Fruit fly (Drosophila melanogaster) whole organism, embryonic: Measurements from ENCODE around the gene Nf-YC.

Experiments used
- Abd-B ChIP-seq: fragments of 200-800 bp; sonication (Bioruptor generic); optimal IDR thresholded peaks from 2 replicates; lab custom pipeline; 2018; ENCODE audit warnings: missing biosample characterization, mild to moderate bottlenecking, missing genetic modification characterization, moderate library complexity
- Atf-2 ChIP-seq: fragments of 200-800 bp; sonication (Bioruptor generic); optimal IDR thresholded peaks from 2 replicates; lab custom pipeline; 2016; ENCODE audit warnings: missing biosample characterization, missing genetic modification characterization
- B-H1 ChIP-seq: fragments of 200-800 bp; sonication (Bioruptor generic); IDR thresholded peaks from 3 replicates; pipeline ENCODE4 v1.3.6; 2022; ENCODE audit warnings: missing biosample characterization, missing genetic modification characterization
- Bdp1 ChIP-seq: fragments of 200-800 bp; sonication (Bioruptor generic); optimal IDR thresholded peaks from 3 replicates; lab custom pipeline; 2016; ENCODE audit warnings: missing biosample characterization, missing genetic modification characterization
- Bteb2 ChIP-seq: fragments of 200-800 bp; sonication (Bioruptor generic); optimal IDR thresholded peaks from 2 replicates; lab custom pipeline; 2016; ENCODE audit warnings: missing biosample characterization, missing genetic modification characterization
- CG1024 ChIP-seq: fragments of 200-800 bp; sonication (Bioruptor generic); IDR thresholded peaks from 2 replicates; pipeline ENCODE4 v1.3.6; 2022; ENCODE audit warnings: missing biosample characterization, missing genetic modification characterization
- CG11398 ChIP-seq: fragments of 200-800 bp; sonication (Bioruptor generic); optimal IDR thresholded peaks from 2 replicates; lab custom pipeline; 2016; ENCODE audit warnings: missing biosample characterization, missing genetic modification characterization
- CG11723 ChIP-seq: fragments of 200-800 bp; sonication (Bioruptor generic); optimal IDR thresholded peaks from 2 replicates; lab custom pipeline; 2017; ENCODE audit warnings: missing biosample characterization, mild to moderate bottlenecking, missing genetic modification characterization
- CG12299 ChIP-seq: fragments of 200-800 bp; sonication (Bioruptor generic); optimal IDR thresholded peaks from 2 replicates; lab custom pipeline; 2018; ENCODE audit warnings: missing biosample characterization, mild to moderate bottlenecking, missing genetic modification characterization
- CG15696 ChIP-seq: fragments of 200-800 bp; sonication (Bioruptor generic); optimal IDR thresholded peaks from 2 replicates; lab custom pipeline; 2019; ENCODE audit warnings: missing biosample characterization, mild to moderate bottlenecking, missing genetic modification characterization, moderate library complexity
- CG1647 ChIP-seq: fragments of 200-800 bp; sonication (Bioruptor generic); optimal IDR thresholded peaks from 3 replicates; lab custom pipeline; 2016; ENCODE audit warnings: missing biosample characterization, missing genetic modification characterization
- CG17328 ChIP-seq: fragments of 200-800 bp; sonication (Bioruptor generic); IDR thresholded peaks from 2 replicates; pipeline ENCODE4 v1.3.6; 2022; ENCODE audit warnings: missing biosample characterization, missing genetic modification characterization
- CG18764 ChIP-seq: fragments of 200-800 bp; sonication (Bioruptor generic); optimal IDR thresholded peaks from 3 replicates; lab custom pipeline; 2016; ENCODE audit warnings: missing biosample characterization, missing genetic modification characterization
- CG31388 ChIP-seq: fragments of 200-800 bp; sonication (Bioruptor generic); optimal IDR thresholded peaks from 2 replicates; lab custom pipeline; 2016; ENCODE audit warnings: missing biosample characterization, missing genetic modification characterization
- CG34422 ChIP-seq: fragments of 200-800 bp; sonication (Bioruptor generic); IDR thresholded peaks from 3 replicates; pipeline ENCODE4 v1.3.6; 2022; ENCODE audit warnings: missing biosample characterization, missing genetic modification characterization
- CG3838 ChIP-seq: fragments of 200-800 bp; sonication (Bioruptor generic); optimal IDR thresholded peaks from 3 replicates; lab custom pipeline; 2016; ENCODE audit warnings: missing biosample characterization, missing genetic modification characterization
- CG4820 ChIP-seq: fragments of 200-800 bp; sonication (Bioruptor generic); optimal IDR thresholded peaks from 3 replicates; lab custom pipeline; 2016; ENCODE audit warnings: missing biosample characterization, missing genetic modification characterization
- CG5180 ChIP-seq: fragments of 200-800 bp; sonication (Bioruptor generic); optimal IDR thresholded peaks from 3 replicates; lab custom pipeline; 2017; ENCODE audit warnings: missing biosample characterization, missing genetic modification characterization, mild to moderate bottlenecking, moderate library complexity, missing genetic modification reagents
- CG8089 ChIP-seq: fragments of 200-800 bp; sonication (Bioruptor generic); optimal IDR thresholded peaks from 3 replicates; lab custom pipeline; 2016; ENCODE audit warnings: missing biosample characterization, missing genetic modification characterization
- CG8478 ChIP-seq: fragments of >200 bp; optimal IDR thresholded peaks from 2 replicates; lab custom pipeline; 2018
- Doc2 ChIP-seq: fragments of 200-800 bp; sonication (Bioruptor generic); IDR thresholded peaks from 2 replicates; pipeline ENCODE4 v1.3.6; 2022; ENCODE audit warnings: missing biosample characterization, missing genetic modification characterization
- Elba2 ChIP-seq: fragments of 200-800 bp; sonication (Bioruptor generic); optimal IDR thresholded peaks from 3 replicates; lab custom pipeline; 2016; ENCODE audit warnings: missing biosample characterization, missing genetic modification characterization
- GATAe ChIP-seq: fragments of 200-800 bp; sonication (Bioruptor generic); conservative IDR thresholded peaks from 2 replicates; pipeline ENCODE4 v1.3.6; 2022; ENCODE audit warnings: missing biosample characterization, missing genetic modification characterization
- Myb ChIP-seq: fragments of 200-800 bp; sonication (Bioruptor generic); optimal IDR thresholded peaks from 2 replicates; lab custom pipeline; 2016; ENCODE audit warnings: missing biosample characterization, missing genetic modification characterization
- NFAT ChIP-seq: fragments of 200-800 bp; sonication (Bioruptor generic); IDR thresholded peaks from 2 replicates; pipeline ENCODE4 v1.3.6; 2022; ENCODE audit warnings: missing biosample characterization, missing genetic modification characterization
- Opbp ChIP-seq: fragments of 200-800 bp; sonication (Bioruptor generic); IDR thresholded peaks from 3 replicates; pipeline ENCODE4 v1.3.6; 2022; ENCODE audit warnings: missing biosample characterization, missing genetic modification characterization; ENCODE audit not compliant: partially characterized antibody
- Vsx1 ChIP-seq: fragments of 200-800 bp; sonication (Bioruptor generic); optimal IDR thresholded peaks from 2 replicates; lab custom pipeline; 2017; ENCODE audit warnings: missing biosample characterization, mild to moderate bottlenecking, missing genetic modification characterization, missing genetic modification reagents
- Xrp1 ChIP-seq: fragments of 200-800 bp; sonication (Bioruptor generic); IDR thresholded peaks from 2 replicates; pipeline ENCODE4 v1.3.6; 2022; ENCODE audit warnings: missing biosample characterization, missing genetic modification characterization
- abd-A ChIP-seq: fragments of 200-800 bp; sonication (Bioruptor generic); optimal IDR thresholded peaks from 3 replicates; lab custom pipeline; 2019; ENCODE audit warnings: missing biosample characterization, mild to moderate bottlenecking, missing genetic modification characterization, moderate library complexity
- ato ChIP-seq: fragments of 200-800 bp; sonication (Bioruptor generic); IDR thresholded peaks from 2 replicates; pipeline ENCODE4 v1.3.6; 2022; ENCODE audit warnings: missing biosample characterization, missing genetic modification characterization; ENCODE audit not compliant: partially characterized antibody
- bsh ChIP-seq, 2 experiments: fragments of 200-800 bp; sonication (Bioruptor generic); optimal IDR thresholded peaks; 2 replicates each; lab custom pipeline; 2017 to 2018; ENCODE audit warnings: mild to moderate bottlenecking in 2 of 2, missing biosample characterization in 2 of 2, missing genetic modification characterization in 2 of 2, moderate library complexity in 1 of 2
- cad ChIP-seq: fragments of >200 bp; optimal IDR thresholded peaks from 2 replicates; lab custom pipeline; 2017; ENCODE audit warnings: missing biosample characterization, missing genetic modification characterization
- chif ChIP-seq, 2 experiments: fragments of 200-800 bp; sonication (Bioruptor generic); optimal IDR thresholded peaks; 3 replicates each; lab custom pipeline; 2016; ENCODE audit warnings: missing biosample characterization in 2 of 2, missing genetic modification characterization in 2 of 2
- ci ChIP-seq: fragments of 200-800 bp; sonication (Bioruptor generic); IDR thresholded peaks from 3 replicates; pipeline ENCODE4 v1.3.6; 2022; ENCODE audit warnings: missing biosample characterization, missing genetic modification characterization
- cwo ChIP-seq: fragments of 200-800 bp; sonication (Bioruptor generic); optimal IDR thresholded peaks from 3 replicates; lab custom pipeline; 2017; ENCODE audit warnings: missing biosample characterization, missing genetic modification characterization, mild to moderate bottlenecking, moderate library complexity, missing genetic modification reagents
- emc ChIP-seq: fragments of 200-800 bp; sonication (Bioruptor generic); optimal IDR thresholded peaks from 2 replicates; lab custom pipeline; 2016; ENCODE audit warnings: missing biosample characterization, missing genetic modification characterization
- eyg ChIP-seq: fragments of 200-800 bp; sonication (Bioruptor generic); optimal IDR thresholded peaks from 3 replicates; lab custom pipeline; 2016; ENCODE audit warnings: missing biosample characterization, missing genetic modification characterization
- fd96Cb ChIP-seq: fragments of 200-800 bp; sonication (Bioruptor generic); optimal IDR thresholded peaks from 2 replicates; lab custom pipeline; 2018; ENCODE audit warnings: missing biosample characterization, mild to moderate bottlenecking, missing genetic modification characterization, moderate library complexity
- gcm2 ChIP-seq: fragments of 200-800 bp; sonication (Bioruptor generic); optimal IDR thresholded peaks from 2 replicates; lab custom pipeline; 2016; ENCODE audit warnings: missing biosample characterization, missing genetic modification characterization
- jing ChIP-seq: fragments of 200-800 bp; sonication (Bioruptor generic); optimal IDR thresholded peaks from 2 replicates; lab custom pipeline; 2018; ENCODE audit warnings: missing biosample characterization, mild to moderate bottlenecking, missing genetic modification characterization
- mirr ChIP-seq: fragments of 200-800 bp; sonication (Bioruptor generic); optimal IDR thresholded peaks from 3 replicates; lab custom pipeline; 2018; ENCODE audit warnings: missing biosample characterization, mild to moderate bottlenecking, missing genetic modification characterization
- mld ChIP-seq: fragments of 200-800 bp; sonication (Bioruptor generic); IDR thresholded peaks from 3 replicates; pipeline ENCODE4 v1.3.6; 2022; ENCODE audit warnings: missing biosample characterization, missing genetic modification characterization; ENCODE audit not compliant: partially characterized antibody
- pan ChIP-seq, 4 experiments: fragments of >200 bp in 3 of 4; fragments of 200-800 bp in 1 of 4; sonication (Bioruptor generic) in 1 of 4; optimal IDR thresholded peaks in 3 of 4; IDR thresholded peaks in 1 of 4; 2 replicates each; pipeline versions ENCODE4 v1.3.6 to Lab custom; 2017 to 2022; ENCODE audit warnings: missing biosample characterization in 2 of 4, missing genetic modification characterization in 2 of 4, mixed read lengths in 1 of 4
- pho ChIP-seq: fragments of 200-800 bp; sonication (Bioruptor generic); optimal IDR thresholded peaks from 2 replicates; lab custom pipeline; 2016; ENCODE audit warnings: missing biosample characterization, missing genetic modification characterization
- pum ChIP-seq: fragments of 200-800 bp; sonication (Bioruptor generic); optimal IDR thresholded peaks from 2 replicates; lab custom pipeline; 2016; ENCODE audit warnings: missing biosample characterization, missing genetic modification characterization
- sc ChIP-seq, 3 experiments: fragments of >200 bp in 2 of 3; fragments of 200-800 bp in 1 of 3; sonication (Bioruptor generic) in 1 of 3; optimal IDR thresholded peaks; 2 replicates in 2 of 3; 3 replicates in 1 of 3; lab custom pipeline; 2017; ENCODE audit warnings: mild to moderate bottlenecking in 1 of 3, missing biosample characterization in 1 of 3, missing genetic modification characterization in 1 of 3, missing genetic modification reagents in 1 of 3
- sens ChIP-seq: fragments of 200-800 bp; sonication (Bioruptor generic); peaks from one replicate; lab custom pipeline; 2016; ENCODE audit warnings: missing biosample characterization, missing genetic modification characterization
- so ChIP-seq: fragments of 200-800 bp; sonication (Bioruptor generic); IDR thresholded peaks from 3 replicates; pipeline ENCODE4 v1.3.6; 2022; ENCODE audit warnings: missing biosample characterization, missing genetic modification characterization
- tll ChIP-seq, 2 experiments: fragments of 200-800 bp in 1 of 2; fragments of >200 bp in 1 of 2; sonication (Bioruptor generic) in 1 of 2; optimal IDR thresholded peaks; 2 replicates each; lab custom pipeline; 2017 to 2019; ENCODE audit warnings: missing biosample characterization in 2 of 2, missing genetic modification characterization in 2 of 2, mild to moderate bottlenecking in 1 of 2, moderate library complexity in 1 of 2

Gene Nf-YC

DNA sequence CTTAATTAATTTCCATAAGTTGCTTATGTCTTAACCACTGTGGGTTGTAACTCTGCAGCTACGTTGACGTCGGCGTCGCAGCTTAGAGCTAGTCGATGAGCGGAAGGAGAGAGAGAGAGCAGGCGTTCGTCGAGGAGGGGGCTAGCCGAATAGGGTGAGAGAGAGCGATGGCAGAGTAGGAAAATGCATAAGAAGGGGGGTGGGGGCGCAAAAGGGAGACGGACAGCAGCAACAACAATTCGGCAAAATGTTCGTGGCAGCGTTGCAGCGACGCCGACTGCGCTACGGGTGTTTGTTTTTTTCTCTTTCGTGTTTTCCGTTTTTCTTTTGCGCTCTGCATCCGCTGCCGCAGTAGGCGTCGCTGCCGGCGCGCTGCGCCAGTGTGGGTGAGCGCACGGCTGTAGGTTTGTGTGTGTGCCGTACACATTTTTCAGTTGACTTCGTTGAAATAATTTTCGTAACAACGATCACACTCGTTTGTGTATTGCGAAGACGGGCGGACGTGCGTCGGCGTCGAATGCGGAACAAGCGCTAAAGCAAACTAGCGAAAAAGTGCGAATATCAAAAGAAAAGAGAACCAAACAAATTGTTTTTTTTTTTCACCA lies 47.4 kb upstream of the Nf-YC start (continued):
- TF ChIP-seq ci (GFP tag; lab: Robert Waterston, UW): peak; percentile 67; the same call in 2 of the 3 replicates
- TF ChIP-seq jing: no peak
- peak; percentile 16 for TF ChIP-seq CG12299 (tag; lab: Kevin White, UChicago)
- TF ChIP-seq CG17328 (GFP tag; lab: Robert Waterston, UW): peak; percentile 27; the same call in 1 of the 2 replicates
- no peak for TF ChIP-seq cad
- TF ChIP-seq pum: no peak
- no peak for TF ChIP-seq B-H1
- TF ChIP-seq CG3838 (GFP tag; lab: Kevin White, UChicago): no peak
- no peak for TF ChIP-seq so (GFP tag; lab: Robert Waterston, UW)
- peak; percentile 37 for TF ChIP-seq abd-A
- TF ChIP-seq pan (optimal IDR thresholded peaks at IDR 0.05; lab: Kevin White, UChicago): no peak
- TF ChIP-seq pan (GFP tag; optimal IDR thresholded peaks at IDR 0.05 in 1 of 2, IDR thresholded peaks at IDR 0.05 in 1 of 2): peak in 1 of 2 experiments; percentile 17
- no peak for TF ChIP-seq chif (GFP tag; optimal IDR thresholded peaks at IDR 0.05; lab: Kevin White, UChicago)
- TF ChIP-seq Vsx1 (GFP tag; lab: Kevin White, UChicago): no peak
- no peak for TF ChIP-seq Doc2 (GFP tag; lab: Robert Waterston, UW)
- no peak for TF ChIP-seq Abd-B (GFP tag; lab: Kevin White, UChicago)
- no peak; the same call in 1 of the 2 replicates for TF ChIP-seq Xrp1
- TF ChIP-seq CG5180: no peak
- peak; percentile 66; the same call in 1 of the 3 replicates for TF ChIP-seq CG34422 (GFP tag; lab: Robert Waterston, UW)
- TF ChIP-seq CG4820 (GFP tag; lab: Kevin White, UChicago): no peak
- TF ChIP-seq sc (optimal IDR thresholded peaks at IDR 0.05; lab: Kevin White, UChicago): no peak
- no peak for TF ChIP-seq sc (GFP tag; optimal IDR thresholded peaks at IDR 0.05; lab: Kevin White, UChicago)
- TF ChIP-seq mirr: peak; percentile 21
- peak in 1 of 2 experiments; percentile 5 for TF ChIP-seq tll (GFP tag; optimal IDR thresholded peaks at IDR 0.05; lab: Kevin White, UChicago)
- no peak for TF ChIP-seq CG31388 (GFP tag; lab: Kevin White, UChicago)
- no peak for TF ChIP-seq CG1647 (GFP tag; lab: Kevin White, UChicago)
- no peak for TF ChIP-seq Myb
- TF ChIP-seq gcm2 (GFP tag; lab: Kevin White, UChicago): no peak
- no peak for TF ChIP-seq Bdp1 (GFP tag; lab: Kevin White, UChicago)
- no peak for TF ChIP-seq Bteb2
- no peak for TF ChIP-seq CG8478
- TF ChIP-seq CG1024 (GFP tag; lab: Robert Waterston, UW): no peak
- TF ChIP-seq GATAe (GFP tag; lab: Robert Waterston, UW): no peak
- TF ChIP-seq cwo (GFP tag; lab: Kevin White, UChicago): no peak
- no peak for TF ChIP-seq CG8089 (GFP tag; lab: Kevin White, UChicago)
- no peak for TF ChIP-seq CG11398 (GFP tag; lab: Kevin White, UChicago)
- peak; percentile 38 for TF ChIP-seq CG11723 (GFP tag; lab: Kevin White, UChicago)
- TF ChIP-seq CG15696 (tag; lab: Kevin White, UChicago): no peak
- TF ChIP-seq emc (GFP tag; lab: Kevin White, UChicago): no peak
- TF ChIP-seq Atf-2 (GFP tag; lab: Kevin White, UChicago): no peak
- TF ChIP-seq Opbp (GFP tag; lab: Robert Waterston, UW): peak; percentile 55; the same call in 2 of the 3 replicates
- no peak for TF ChIP-seq eyg (GFP tag; lab: Kevin White, UChicago)
- no peak for TF ChIP-seq Elba2 (GFP tag; lab: Kevin White, UChicago)
- TF ChIP-seq bsh (GFP tag; optimal IDR thresholded peaks at IDR 0.05; lab: Kevin White, UChicago): peak in 1 of 2 experiments; percentile 27
- TF ChIP-seq fd96Cb: no peak
- no peak; the same call in 2 of the 3 replicates for TF ChIP-seq mld
- peak; percentile 60 for TF ChIP-seq sens
- no peak for TF ChIP-seq pho (GFP tag; lab: Kevin White, UChicago)
- peak; percentile 39; the same call in 1 of the 2 replicates for TF ChIP-seq NFAT (GFP tag; lab: Robert Waterston, UW)
- no peak for TF ChIP-seq CG18764 (GFP tag; lab: Kevin White, UChicago)
- no peak for TF ChIP-seq ato (GFP tag; lab: Robert Waterston, UW)
